Worm (Caenorhabditis elegans): ENCODE results near the gene glt-3.

- TF ChIP-seq nhr-25 (tag; optimal IDR thresholded peaks at IDR 0.05): no peak
- TF ChIP-seq ama-1 (optimal IDR thresholded peaks at IDR 0.05): no peak
- TF ChIP-seq elt-1 (tag; optimal IDR thresholded peaks at IDR 0.05): no peak
- TF ChIP-seq R02D3.7 (tag; optimal IDR thresholded peaks at IDR 0.05): no peak
Observed at ce11 chrIV:10122205-10122604, 7.9 kb upstream of the glt-3 start, which contains the start of gene irld-21.
